Worm (Caenorhabditis elegans): ENCODE measurements around the gene ostb-1.

Gene ostb-1

DNA sequence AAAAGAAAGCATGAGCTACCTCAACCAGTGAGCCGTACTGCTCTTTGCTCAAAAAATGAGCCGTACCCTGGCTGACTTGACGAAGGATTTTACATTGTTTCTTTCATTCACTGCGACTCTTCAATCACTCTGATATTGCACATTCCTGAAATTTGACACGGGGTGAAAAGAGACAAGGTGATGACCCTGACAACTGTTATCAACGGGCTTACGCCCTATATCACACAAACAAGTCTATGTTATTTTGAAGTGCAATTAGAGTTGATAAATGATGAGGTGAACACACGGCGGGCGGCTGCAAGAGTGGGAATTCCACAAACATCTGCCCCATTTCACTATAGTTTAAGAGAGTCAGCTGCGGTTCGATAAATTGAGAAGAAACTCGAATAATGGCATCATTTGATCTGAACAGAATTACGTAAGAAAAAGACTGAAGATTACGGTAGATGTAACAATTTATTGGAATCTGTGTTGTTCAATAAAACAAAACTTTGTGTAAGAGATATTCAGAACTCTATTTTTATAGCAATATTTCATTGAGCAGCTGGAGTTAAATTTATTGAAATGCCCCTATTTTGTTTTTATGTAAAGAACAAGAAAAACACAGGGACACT lies 27.6 kb upstream of the ostb-1 start:
- TF ChIP-seq K12H6.12 (tag; optimal IDR thresholded peaks at IDR 0.05), result peak; percentile 61
- no peak for TF ChIP-seq madf-3 (GFP tag; IDR thresholded peaks at IDR 0.05)
- 0 out of 2 replicates have a peak, but pooled peaks have one; percentile 7 for TF ChIP-seq nfyb-1 (GFP tag; IDR thresholded peaks at IDR 0.05)
- TF ChIP-seq somi-1 (GFP tag; optimal IDR thresholded peaks at IDR 0.05), result peak; percentile 40

DNA sequence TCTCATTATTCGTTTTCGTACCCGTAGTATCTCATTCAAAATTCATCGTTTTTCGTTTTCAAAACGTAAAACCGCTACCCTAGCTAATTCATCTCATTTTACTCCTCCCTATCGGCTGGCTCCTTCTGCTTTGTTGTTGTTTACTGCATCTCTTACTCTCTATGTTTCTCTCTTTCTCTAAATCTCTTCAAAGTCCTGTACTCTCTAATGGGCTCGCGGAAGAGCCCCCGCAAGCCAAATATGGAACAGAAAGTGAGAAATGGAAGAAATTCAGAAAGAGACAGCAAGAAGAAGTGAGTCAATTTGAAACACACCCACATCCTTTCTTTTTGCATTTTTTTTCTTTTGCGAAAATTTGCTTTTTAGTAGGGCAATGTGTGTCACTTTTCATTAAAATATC lies 25.6 kb upstream of the ostb-1 start:
- TF ChIP-seq lin-26 (GFP tag; IDR thresholded peaks at IDR 0.05) (no peak), hmg-1.2 (GFP tag; IDR thresholded peaks at IDR 0.05) (peak; percentile 76)

DNA sequence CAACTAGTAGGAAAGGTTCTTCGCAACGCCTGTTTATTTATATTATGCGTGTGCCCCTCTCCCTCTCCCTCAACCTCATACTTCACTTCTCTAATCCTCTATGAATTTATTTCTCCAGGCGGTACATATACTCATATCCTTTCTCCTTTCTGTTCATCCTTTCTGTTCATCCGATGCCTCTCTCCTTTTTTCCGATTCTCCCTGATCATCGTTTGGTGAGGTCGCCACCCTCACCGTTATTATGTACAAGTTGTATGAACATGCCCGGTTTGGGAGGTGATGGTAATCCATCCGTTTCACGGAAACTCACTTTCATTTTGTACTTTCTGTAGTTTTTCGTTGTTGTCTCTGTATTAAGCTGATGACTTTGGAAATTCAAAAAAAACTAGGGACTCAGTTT lies 24.6 kb upstream of the ostb-1 start:
- no peak for TF ChIP-seq dpl-1 (GFP tag; optimal IDR thresholded peaks at IDR 0.05)
- TF ChIP-seq efl-1 (GFP tag; optimal IDR thresholded peaks at IDR 0.05), result no peak
- no peak for TF ChIP-seq B0035.1 (tag; optimal IDR thresholded peaks at IDR 0.05)
- TF ChIP-seq F22D6.2 (tag; optimal IDR thresholded peaks at IDR 0.05), result no peak
- no peak for TF ChIP-seq F33H1.4 (GFP tag; IDR thresholded peaks at IDR 0.05)
- TF ChIP-seq dpff-1 (tag; optimal IDR thresholded peaks at IDR 0.05), result no peak
- TF ChIP-seq let-607 (tag; optimal IDR thresholded peaks at IDR 0.05), result no peak
- no peak for TF ChIP-seq lsy-27 (tag; optimal IDR thresholded peaks at IDR 0.05; ENCODE audit: borderline replicate concordance, insufficient read depth)
- TF ChIP-seq nhr-179 (tag; optimal IDR thresholded peaks at IDR 0.05), result no peak

DNA sequence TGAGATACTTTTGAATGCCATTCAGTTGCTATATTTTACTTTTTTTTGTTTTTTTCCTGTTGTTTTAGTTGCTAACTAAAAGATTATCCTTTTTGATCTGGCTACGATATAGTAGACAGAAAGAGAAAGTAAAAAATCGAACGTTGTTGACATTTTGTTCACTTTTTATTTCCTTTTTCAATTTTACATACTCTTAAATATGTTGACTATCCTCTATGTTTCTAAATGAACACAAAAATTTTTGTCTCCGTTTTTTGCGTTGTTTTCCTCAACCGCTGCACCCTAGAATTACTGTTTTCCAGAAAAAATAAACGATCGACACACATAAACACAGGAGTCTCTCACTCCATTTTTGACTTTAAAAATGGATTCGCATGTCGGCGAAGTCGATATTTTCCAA lies 22.3 kb upstream of the ostb-1 start, which contains the start of gene klp-3:
Gene klp-3 (plus strand): TSS at position 301 of the 400 bp plus-strand sequence.
- TF ChIP-seq F22D6.2 (tag; optimal IDR thresholded peaks at IDR 0.05), result no peak
- TF ChIP-seq hsf-1 (GFP tag; IDR thresholded peaks at IDR 0.05), result no peak
- TF ChIP-seq ceh-100 (GFP tag; IDR thresholded peaks at IDR 0.05), result no peak
- no peak for TF ChIP-seq bed-1 (GFP tag; IDR thresholded peaks at IDR 0.05)
- no peak for TF ChIP-seq ztf-25 (GFP tag; IDR thresholded peaks at IDR 0.05)
- TF ChIP-seq ceh-40 (GFP tag; IDR thresholded peaks at IDR 0.05), result no peak
- TF ChIP-seq atf-7 (tag; optimal IDR thresholded peaks at IDR 0.05), result no peak
- TF ChIP-seq dpff-1 (tag; optimal IDR thresholded peaks at IDR 0.05), result no peak
- TF ChIP-seq repo-1 (tag; optimal IDR thresholded peaks at IDR 0.05), result no peak
- no peak for TF ChIP-seq Y79H2A.3 (GFP tag; conservative IDR thresholded peaks at IDR 0.05)
- no peak for TF ChIP-seq mcd-1 (GFP tag; IDR thresholded peaks at IDR 0.05)
- TF ChIP-seq nhr-90 (tag; optimal IDR thresholded peaks at IDR 0.05), result no peak
- no peak for TF ChIP-seq akir-1 (GFP tag; optimal IDR thresholded peaks at IDR 0.05)
- no peak for TF ChIP-seq egl-18 (GFP tag; IDR thresholded peaks at IDR 0.05)
- TF ChIP-seq fkh-3 (tag; optimal IDR thresholded peaks at IDR 0.05), result no peak
- TF ChIP-seq pha-4 (tag; optimal IDR thresholded peaks at IDR 0.05), result no peak
- no peak for TF ChIP-seq K12H6.12 (tag; optimal IDR thresholded peaks at IDR 0.05)
- TF ChIP-seq madf-6 (GFP tag; IDR thresholded peaks at IDR 0.05), result no peak
- TF ChIP-seq nhr-27 (tag; optimal IDR thresholded peaks at IDR 0.05), result no peak
- no peak for TF ChIP-seq sdz-38 (tag; optimal IDR thresholded peaks at IDR 0.05)
